Fruit fly (Drosophila melanogaster) whole organism, embryonic: ENCODE measurements around the gene CG32647.

Experiments
- Adf1 ChIP-seq: fragments of 200-800 bp; sonication (Bioruptor generic); IDR thresholded peaks from 2 replicates; pipeline ENCODE4 v1.3.6; 2022; ENCODE audit warnings: missing biosample characterization, missing genetic modification characterization
- CG1603 ChIP-seq: fragments of 200-800 bp; sonication (Bioruptor generic); optimal IDR thresholded peaks from 2 replicates; lab custom pipeline; 2019; ENCODE audit warnings: missing biosample characterization, mild to moderate bottlenecking, missing genetic modification characterization, moderate library complexity
- CG16813 ChIP-seq: fragments of 200-800 bp; sonication (Bioruptor generic); IDR thresholded peaks from 3 replicates; pipeline ENCODE4 v1.3.6; 2022; ENCODE audit warnings: missing biosample characterization, missing genetic modification characterization; ENCODE audit not compliant: partially characterized antibody
- CG17186 ChIP-seq: fragments of 200-800 bp; sonication (Bioruptor generic); optimal IDR thresholded peaks from 3 replicates; lab custom pipeline; 2017; ENCODE audit warnings: missing biosample characterization, missing genetic modification reagents, missing genetic modification characterization
- CG17568 ChIP-seq: fragments of 200-800 bp; sonication (Bioruptor generic); optimal IDR thresholded peaks from 2 replicates; lab custom pipeline; 2018; ENCODE audit warnings: missing biosample characterization, mild to moderate bottlenecking, missing genetic modification characterization, moderate library complexity
- CG1792 ChIP-seq: fragments of 200-800 bp; sonication (Bioruptor generic); optimal IDR thresholded peaks from 2 replicates; lab custom pipeline; 2016; ENCODE audit warnings: missing biosample characterization, missing genetic modification characterization
- CG2129 ChIP-seq: fragments of 200-800 bp; sonication (Bioruptor generic); IDR thresholded peaks from 2 replicates; pipeline ENCODE4 v1.3.6; 2022; ENCODE audit warnings: missing biosample characterization, missing genetic modification characterization; ENCODE audit not compliant: partially characterized antibody
- CG32767 ChIP-seq: fragments of 200-800 bp; sonication (Bioruptor generic); IDR thresholded peaks from 2 replicates; pipeline ENCODE4 v1.3.6; 2022; ENCODE audit warnings: missing biosample characterization, missing genetic modification characterization
- CG3281 ChIP-seq: fragments of 200-800 bp; sonication (Bioruptor generic); optimal IDR thresholded peaks from 3 replicates; lab custom pipeline; 2017; ENCODE audit warnings: missing biosample characterization, mild to moderate bottlenecking, missing genetic modification characterization
- CG4328 ChIP-seq: fragments of 200-800 bp; sonication (Bioruptor generic); optimal IDR thresholded peaks from 3 replicates; lab custom pipeline; 2017; ENCODE audit warnings: missing biosample characterization, missing genetic modification reagents, missing genetic modification characterization
- CG4404 ChIP-seq: fragments of 200-800 bp; sonication (Bioruptor generic); IDR thresholded peaks from 2 replicates; pipeline ENCODE4 v1.3.6; 2022; ENCODE audit warnings: missing biosample characterization, missing genetic modification characterization
- CG4424 ChIP-seq: fragments of 200-800 bp; sonication (Bioruptor generic); optimal IDR thresholded peaks from 3 replicates; lab custom pipeline; 2016; ENCODE audit warnings: missing biosample characterization, missing genetic modification characterization
- CG5180 ChIP-seq: fragments of 200-800 bp; sonication (Bioruptor generic); optimal IDR thresholded peaks from 3 replicates; lab custom pipeline; 2017; ENCODE audit warnings: missing biosample characterization, missing genetic modification characterization, mild to moderate bottlenecking, moderate library complexity, missing genetic modification reagents
- CG5953 ChIP-seq: fragments of 200-800 bp; sonication (Bioruptor generic); IDR thresholded peaks from 2 replicates; pipeline ENCODE4 v1.3.6; 2022; ENCODE audit warnings: missing biosample characterization, missing genetic modification characterization
- CG7271 ChIP-seq: fragments of 200-800 bp; sonication (Bioruptor generic); optimal IDR thresholded peaks from 2 replicates; lab custom pipeline; 2018; ENCODE audit warnings: missing biosample characterization, mild to moderate bottlenecking, missing genetic modification characterization, moderate library complexity
- CG7556 ChIP-seq: fragments of 200-800 bp; sonication (Bioruptor generic); optimal IDR thresholded peaks from 2 replicates; lab custom pipeline; 2017; ENCODE audit warnings: missing biosample characterization, mild to moderate bottlenecking, missing genetic modification characterization
- CG7987 ChIP-seq: fragments of 200-800 bp; sonication (Bioruptor generic); optimal IDR thresholded peaks from 2 replicates; lab custom pipeline; 2018; ENCODE audit warnings: missing biosample characterization, mild to moderate bottlenecking, missing genetic modification characterization, moderate library complexity
- CG8290 ChIP-seq, 3 experiments: fragments of 200-800 bp; sonication (Bioruptor generic); optimal IDR thresholded peaks; 2 replicates each; lab custom pipeline; 2016 to 2019; ENCODE audit warnings: missing biosample characterization in 3 of 3, missing genetic modification characterization in 3 of 3, mild to moderate bottlenecking in 2 of 3, moderate library complexity in 1 of 3
- D ChIP-seq, 2 experiments: fragments of 200-800 bp in 1 of 2; fragments of >200 bp in 1 of 2; sonication (Bioruptor generic) in 1 of 2; optimal IDR thresholded peaks; 2 replicates in 1 of 2; 3 replicates in 1 of 2; lab custom pipeline; 2017; ENCODE audit warnings: mild to moderate bottlenecking in 1 of 2, missing biosample characterization in 1 of 2, missing genetic modification characterization in 1 of 2, missing genetic modification reagents in 1 of 2
- Drgx ChIP-seq: fragments of 200-800 bp; sonication (Bioruptor generic); IDR thresholded peaks from 2 replicates; pipeline ENCODE4 v1.3.6; 2022; ENCODE audit warnings: missing biosample characterization, missing genetic modification characterization
- ERR ChIP-seq: fragments of 200-800 bp; sonication (Bioruptor generic); optimal IDR thresholded peaks from 2 replicates; lab custom pipeline; 2016; ENCODE audit warnings: missing biosample characterization, missing genetic modification characterization
- Elba2 ChIP-seq: fragments of 200-800 bp; sonication (Bioruptor generic); optimal IDR thresholded peaks from 3 replicates; lab custom pipeline; 2016; ENCODE audit warnings: missing biosample characterization, missing genetic modification characterization
- Ets97D ChIP-seq: fragments of 200-800 bp; sonication (Bioruptor generic); optimal IDR thresholded peaks from 3 replicates; lab custom pipeline; 2016; ENCODE audit warnings: missing biosample characterization, missing genetic modification characterization
- HHEX ChIP-seq: fragments of 200-800 bp; sonication (Bioruptor generic); optimal IDR thresholded peaks from 3 replicates; lab custom pipeline; 2017; ENCODE audit warnings: missing biosample characterization, mild to moderate bottlenecking, missing genetic modification characterization, missing genetic modification reagents
- Hand ChIP-seq: fragments of 200-800 bp; sonication (Bioruptor generic); optimal IDR thresholded peaks from 2 replicates; lab custom pipeline; 2017; ENCODE audit warnings: mild to moderate bottlenecking, missing biosample characterization, missing genetic modification reagents, missing genetic modification characterization
- Hr39 ChIP-seq: fragments of >200 bp; optimal IDR thresholded peaks from 2 replicates; lab custom pipeline; 2017
- MESR4 ChIP-seq: fragments of 200-800 bp; sonication (Bioruptor generic); optimal IDR thresholded peaks from 2 replicates; lab custom pipeline; 2018; ENCODE audit warnings: missing biosample characterization, mild to moderate bottlenecking, missing genetic modification characterization, moderate library complexity
- Max ChIP-seq: fragments of 200-800 bp; sonication (Bioruptor generic); optimal IDR thresholded peaks from 2 replicates; lab custom pipeline; 2016; ENCODE audit warnings: missing biosample characterization, mild to moderate bottlenecking, missing genetic modification characterization
- NfI ChIP-seq: fragments of 200-800 bp; sonication (Bioruptor generic); optimal IDR thresholded peaks from 3 replicates; lab custom pipeline; 2018; ENCODE audit warnings: missing biosample characterization, mild to moderate bottlenecking, missing genetic modification characterization, moderate library complexity
- Oli ChIP-seq: fragments of 200-800 bp; sonication (Bioruptor generic); optimal IDR thresholded peaks from 2 replicates; lab custom pipeline; 2018; ENCODE audit warnings: missing biosample characterization, mild to moderate bottlenecking, missing genetic modification characterization, moderate library complexity
- Rfx ChIP-seq: fragments of 200-800 bp; sonication (Bioruptor generic); IDR thresholded peaks from 2 replicates; pipeline ENCODE4 v1.3.6; 2022; ENCODE audit warnings: missing biosample characterization, missing genetic modification characterization
- Tbp ChIP-seq: fragments of >200 bp; optimal IDR thresholded peaks from 2 replicates; lab custom pipeline; 2018; ENCODE audit warnings: missing biosample characterization, missing genetic modification characterization
- Xbp1 ChIP-seq: fragments of 200-800 bp; sonication (Bioruptor generic); optimal IDR thresholded peaks from 3 replicates; lab custom pipeline; 2016; ENCODE audit warnings: missing biosample characterization, mild to moderate bottlenecking, missing genetic modification characterization
- az2 ChIP-seq: fragments of 200-800 bp; sonication (Bioruptor generic); optimal IDR thresholded peaks from 3 replicates; lab custom pipeline; 2016; ENCODE audit warnings: missing biosample characterization, missing genetic modification characterization
- bab2 ChIP-seq: fragments of 200-800 bp; sonication (Bioruptor generic); optimal IDR thresholded peaks from 2 replicates; lab custom pipeline; 2016; ENCODE audit warnings: missing biosample characterization, missing genetic modification characterization
- gem ChIP-seq: fragments of 200-800 bp; sonication (Bioruptor generic); optimal IDR thresholded peaks from 2 replicates; lab custom pipeline; 2019; ENCODE audit warnings: missing biosample characterization, mild to moderate bottlenecking, missing genetic modification characterization, moderate library complexity
- hbn ChIP-seq: fragments of 200-800 bp; sonication (Bioruptor generic); IDR thresholded peaks from 2 replicates; pipeline ENCODE4 v1.3.6; 2022; ENCODE audit warnings: missing biosample characterization, missing genetic modification characterization; ENCODE audit not compliant: partially characterized antibody
- kni ChIP-seq: fragments of 200-800 bp; sonication (Bioruptor generic); optimal IDR thresholded peaks from 3 replicates; lab custom pipeline; 2017; ENCODE audit warnings: mild to moderate bottlenecking, missing biosample characterization, missing genetic modification reagents, missing genetic modification characterization
- lov ChIP-seq, 2 experiments: fragments of 200-800 bp in 1 of 2; fragments of >200 bp in 1 of 2; sonication (Bioruptor generic) in 1 of 2; IDR thresholded peaks in 1 of 2; optimal IDR thresholded peaks in 1 of 2; 2 replicates in 1 of 2; 3 replicates in 1 of 2; pipeline versions ENCODE4 v1.3.6 to Lab custom; 2017 to 2022; ENCODE audit warnings: missing biosample characterization in 1 of 2, missing genetic modification characterization in 1 of 2
- odd ChIP-seq: fragments of 200-800 bp; sonication (Bioruptor generic); optimal IDR thresholded peaks from 2 replicates; lab custom pipeline; 2017; ENCODE audit warnings: missing biosample characterization, mild to moderate bottlenecking, missing genetic modification characterization
- org-1 ChIP-seq: fragments of 200-800 bp; sonication (Bioruptor generic); optimal IDR thresholded peaks from 2 replicates; lab custom pipeline; 2017; ENCODE audit warnings: missing biosample characterization, missing genetic modification characterization
- pum ChIP-seq: fragments of 200-800 bp; sonication (Bioruptor generic); optimal IDR thresholded peaks from 2 replicates; lab custom pipeline; 2016; ENCODE audit warnings: missing biosample characterization, missing genetic modification characterization
- row ChIP-seq: fragments of 200-800 bp; sonication (Bioruptor generic); IDR thresholded peaks from 3 replicates; pipeline ENCODE4 v1.3.6; 2022; ENCODE audit warnings: missing biosample characterization, missing genetic modification characterization
- scrt ChIP-seq: fragments of 200-800 bp; sonication (Bioruptor generic); optimal IDR thresholded peaks from 2 replicates; lab custom pipeline; 2018; ENCODE audit warnings: missing biosample characterization, mild to moderate bottlenecking, missing genetic modification characterization, moderate library complexity
- sens ChIP-seq: fragments of 200-800 bp; sonication (Bioruptor generic); peaks from one replicate; lab custom pipeline; 2016; ENCODE audit warnings: missing biosample characterization, missing genetic modification characterization
- twi ChIP-seq: fragments of 200-800 bp; optimal IDR thresholded peaks from 2 replicates; lab custom pipeline; 2019; ENCODE audit warnings: missing biosample characterization, mild to moderate bottlenecking, missing genetic modification characterization, moderate library complexity
- vvl ChIP-seq: fragments of 200-800 bp; sonication (Bioruptor generic); IDR thresholded peaks from 2 replicates; pipeline ENCODE4 v1.3.6; 2022; ENCODE audit warnings: missing biosample characterization, missing genetic modification characterization
- yki ChIP-seq: fragments of >200 bp; optimal IDR thresholded peaks from 3 replicates; lab custom pipeline; 2018

The CG32647 gene

dm6 chrX:12750928-12751631 lies 33.7 kb downstream of the CG32647 start (continued):
- TF ChIP-seq kni (GFP tag; lab: Kevin White, UChicago): peak; percentile 93
- peak; percentile 100 for TF ChIP-seq CG32767 (GFP tag; lab: Robert Waterston, UW)
- TF ChIP-seq CG7987 (GFP tag; lab: Kevin White, UChicago): peak; percentile 97
- peak; percentile 100 for TF ChIP-seq Hand (GFP tag; lab: Kevin White, UChicago)
- TF ChIP-seq pum (GFP tag; lab: Kevin White, UChicago): peak; percentile 99
- peak; percentile 100 for TF ChIP-seq CG3281 (GFP tag; lab: Kevin White, UChicago)
- TF ChIP-seq Adf1 (GFP tag; lab: Robert Waterston, UW): peak; percentile 95
- peak; percentile 100 for TF ChIP-seq Max (GFP tag; lab: Kevin White, UChicago)
- TF ChIP-seq CG4424 (GFP tag; lab: Kevin White, UChicago): peak; percentile 100
- TF ChIP-seq CG1792: peak; percentile 100
- TF ChIP-seq CG2129: no peak
- TF ChIP-seq CG4328 (GFP tag; lab: Kevin White, UChicago): peak; percentile 100
- TF ChIP-seq ERR (GFP tag; lab: Kevin White, UChicago): peak; percentile 99
- peak; percentile 100 for TF ChIP-seq NfI
- peak; percentile 100 for TF ChIP-seq scrt (GFP tag; lab: Kevin White, UChicago)
- TF ChIP-seq CG4404 (GFP tag; lab: Robert Waterston, UW): peak; percentile 100
- TF ChIP-seq CG17568 (GFP tag; lab: Kevin White, UChicago): peak; percentile 99
- peak; percentile 96 for TF ChIP-seq CG17186
- no peak for TF ChIP-seq lov (optimal IDR thresholded peaks at IDR 0.05; lab: Kevin White, UChicago)
- TF ChIP-seq lov (GFP tag; IDR thresholded peaks at IDR 0.05; lab: Robert Waterston, UW): peak; percentile 98
- TF ChIP-seq CG7271 (tag; lab: Kevin White, UChicago): peak; percentile 96
- TF ChIP-seq Oli (tag; lab: Kevin White, UChicago): peak; percentile 100
- TF ChIP-seq HHEX: peak; percentile 100
- no peak for TF ChIP-seq Tbp (GFP tag; lab: Kevin White, UChicago)
- TF ChIP-seq CG5953 (GFP tag; lab: Robert Waterston, UW): peak; percentile 99
- TF ChIP-seq D (optimal IDR thresholded peaks at IDR 0.05; lab: Kevin White, UChicago): no peak
- TF ChIP-seq D (GFP tag; optimal IDR thresholded peaks at IDR 0.05; lab: Kevin White, UChicago): peak; percentile 100
- TF ChIP-seq CG8290 (GFP tag; optimal IDR thresholded peaks at IDR 0.05; lab: Kevin White, UChicago): peak; percentile 94
- peak; percentile 93 to 99 for TF ChIP-seq CG8290 (tag; optimal IDR thresholded peaks at IDR 0.05; lab: Kevin White, UChicago)
- TF ChIP-seq az2 (GFP tag; lab: Kevin White, UChicago): peak; percentile 100
- TF ChIP-seq Ets97D (GFP tag; lab: Kevin White, UChicago): peak; percentile 95
- peak; percentile 100 for TF ChIP-seq Drgx (GFP tag; lab: Robert Waterston, UW)
- TF ChIP-seq bab2 (GFP tag; lab: Kevin White, UChicago): peak; percentile 99
- no peak for TF ChIP-seq yki (lab: Kevin White, UChicago)
- TF ChIP-seq vvl (GFP tag; lab: Robert Waterston, UW): peak; percentile 99
- TF ChIP-seq Hr39: no peak
- peak; percentile 100 for TF ChIP-seq CG7556
- peak; percentile 99 for TF ChIP-seq Xbp1 (GFP tag; lab: Kevin White, UChicago)
- peak; percentile 94 for TF ChIP-seq Elba2 (GFP tag; lab: Kevin White, UChicago)
- peak; percentile 100 for TF ChIP-seq org-1 (GFP tag; lab: Kevin White, UChicago)
- TF ChIP-seq hbn (GFP tag; lab: Robert Waterston, UW): no peak
- peak; percentile 100 for TF ChIP-seq gem (tag; lab: Kevin White, UChicago)
- peak; percentile 81 for TF ChIP-seq MESR4
- TF ChIP-seq Rfx: peak; percentile 100
- TF ChIP-seq CG1603 (tag; lab: Kevin White, UChicago): peak; percentile 95
- TF ChIP-seq row (GFP tag; lab: Robert Waterston, UW): peak; percentile 99
- peak; percentile 99 for TF ChIP-seq twi (tag; lab: Kevin White, UChicago)
- TF ChIP-seq CG5180 (GFP tag; lab: Kevin White, UChicago): peak; percentile 95
- peak; percentile 58 for TF ChIP-seq CG16813 (GFP tag; lab: Robert Waterston, UW)
- peak; percentile 100 for TF ChIP-seq odd (GFP tag; lab: Kevin White, UChicago)
- peak; percentile 100 for TF ChIP-seq sens (GFP tag; lab: Kevin White, UChicago)
